Worm (Caenorhabditis elegans): ENCODE measurements around the gene cyp-37A1.

ce11 chrII:14014637-14015036 lies 2.1 kb downstream of the cyp-37A1 start:
- TF ChIP-seq ZK546.5 (tag; optimal IDR thresholded peaks at IDR 0.05) = no peak
- TF ChIP-seq unc-130 (GFP tag; optimal IDR thresholded peaks at IDR 0.05) = no peak
- no peak for TF ChIP-seq pha-4 (GFP tag; IDR thresholded peaks at IDR 0.05)
- no peak for TF ChIP-seq pha-4 (tag; optimal IDR thresholded peaks at IDR 0.05)
- no peak for TF ChIP-seq daf-19 (GFP tag; conservative IDR thresholded peaks at IDR 0.05)
- no peak for TF ChIP-seq aly-2 (tag; optimal IDR thresholded peaks at IDR 0.05)
